Worm (Caenorhabditis elegans) whole organism, L4/young adult: ENCODE measurements around the gene sre-44.
A peak's percentile ranks its signal among the peaks of the same experiment; 100 is the strongest.

ENCODE experiments used
- W03F9.2 ChIP-seq: fragments of 150-350 bp; optimal IDR thresholded peaks from 2 replicates; lab custom pipeline; 2014; ENCODE audit warnings: missing biosample characterization, missing genetic modification characterization
- dao-5 ChIP-seq: sonication (generic microtip); optimal IDR thresholded peaks from 2 replicates; lab custom pipeline; 2016; ENCODE audit warnings: missing genotype, missing genetic modification characterization, moderate library complexity, missing compliant biosample characterization
- him-1 ChIP-seq: sonication (generic microtip); optimal IDR thresholded peaks from 2 replicates; lab custom pipeline; 2016; ENCODE audit warnings: missing genotype, missing genetic modification reagents, missing genetic modification characterization, missing compliant biosample characterization

The sre-44 gene

DNA sequence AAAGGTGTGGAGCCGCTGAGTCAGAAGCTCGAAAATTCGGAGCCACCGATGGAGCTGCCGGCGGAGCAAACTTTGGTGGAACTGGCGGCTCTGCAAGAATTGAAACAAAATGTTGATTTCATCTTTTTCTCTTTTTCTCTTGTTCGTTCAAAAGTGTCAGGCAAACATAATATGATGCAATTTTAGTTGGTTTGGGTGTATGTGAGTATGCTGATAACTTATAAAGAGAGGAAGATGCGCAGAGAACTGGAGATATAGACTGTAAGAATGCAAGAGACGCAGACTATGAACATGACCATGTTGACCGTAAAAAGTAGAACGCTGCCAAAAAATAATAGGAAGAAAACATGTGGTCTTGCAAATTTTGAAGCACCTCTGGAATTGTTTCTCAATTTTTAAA, 4.7 kb downstream of the sre-44 start:
- TF ChIP-seq him-1 (tag; lab: Kevin White, UChicago) (no peak), W03F9.2 (tag; lab: Kevin White, UChicago) (no peak), dao-5 (tag; lab: Kevin White, UChicago) (no peak)

DNA sequence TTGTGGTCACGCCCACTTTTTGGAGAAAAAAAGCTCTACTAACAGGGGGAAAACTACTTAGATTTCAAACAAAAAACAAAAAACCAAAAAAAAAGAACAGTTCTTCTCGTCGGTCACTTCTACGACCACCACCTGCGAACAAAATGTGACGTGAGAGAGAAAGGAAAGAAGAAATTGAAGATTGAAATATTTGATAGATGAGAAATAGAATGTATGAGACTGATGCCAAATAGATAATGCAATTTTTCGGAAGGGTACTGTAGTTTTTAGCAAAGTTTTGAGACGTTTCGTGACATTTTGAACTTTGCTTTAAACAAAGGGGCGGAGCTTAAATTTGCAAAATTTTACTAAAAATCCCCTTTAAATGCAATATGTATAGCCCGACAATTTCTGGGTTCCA, 5.6 kb downstream of the sre-44 start:
- TF ChIP-seq W03F9.2 (tag; lab: Kevin White, UChicago): no peak
- TF ChIP-seq dao-5 (tag; lab: Kevin White, UChicago): no peak
- no peak for TF ChIP-seq him-1 (tag; lab: Kevin White, UChicago)

DNA sequence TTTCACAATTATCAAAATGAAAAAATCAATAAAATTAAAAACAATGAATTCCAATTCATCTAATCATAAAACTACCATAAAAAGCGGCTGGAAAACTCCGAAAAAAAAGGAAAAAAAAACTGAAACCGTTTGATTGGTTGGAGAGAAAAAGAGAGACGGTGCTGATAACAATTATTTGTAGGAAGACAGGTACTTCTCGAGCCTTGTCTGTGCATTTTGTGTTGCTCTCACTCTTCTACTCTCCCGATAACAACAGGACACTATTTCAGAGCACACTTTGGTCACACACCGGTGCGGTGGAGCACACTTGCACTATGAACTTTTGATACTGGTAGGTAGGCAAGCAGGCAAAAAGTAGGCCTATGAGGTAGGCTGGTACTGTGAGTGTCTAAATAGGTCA, 7.1 kb downstream of the sre-44 start:
- no peak for TF ChIP-seq W03F9.2 (tag; lab: Kevin White, UChicago)
- TF ChIP-seq him-1 (tag; lab: Kevin White, UChicago): no peak
- no peak for TF ChIP-seq dao-5 (tag; lab: Kevin White, UChicago)

DNA sequence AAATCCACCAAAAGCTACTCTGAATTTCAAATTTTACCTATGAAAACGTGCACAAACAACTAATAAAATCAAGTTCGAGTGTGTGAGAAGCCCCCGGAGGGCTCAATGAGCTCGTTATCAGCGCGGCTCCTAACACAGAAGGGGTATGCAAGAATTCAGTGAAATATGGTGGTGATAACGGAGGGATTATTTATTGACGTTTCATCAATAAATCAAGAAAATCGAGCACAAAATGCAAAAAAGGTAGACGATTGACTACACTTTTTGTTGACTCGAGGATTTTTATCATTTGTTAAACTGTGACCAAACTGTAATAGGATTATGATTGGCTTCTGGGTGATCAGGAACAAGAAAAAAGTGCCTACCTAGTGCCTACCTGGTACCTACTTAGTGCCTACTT, 8.0 kb downstream of the sre-44 start, which contains the start of gene zip-3:
TSS of gene zip-3 (minus strand) at position 21 of the 400 bp plus-strand sequence.
- no peak for TF ChIP-seq W03F9.2 (tag; lab: Kevin White, UChicago)
- no peak for TF ChIP-seq him-1 (tag; lab: Kevin White, UChicago)
- no peak for TF ChIP-seq dao-5 (tag; lab: Kevin White, UChicago)

DNA sequence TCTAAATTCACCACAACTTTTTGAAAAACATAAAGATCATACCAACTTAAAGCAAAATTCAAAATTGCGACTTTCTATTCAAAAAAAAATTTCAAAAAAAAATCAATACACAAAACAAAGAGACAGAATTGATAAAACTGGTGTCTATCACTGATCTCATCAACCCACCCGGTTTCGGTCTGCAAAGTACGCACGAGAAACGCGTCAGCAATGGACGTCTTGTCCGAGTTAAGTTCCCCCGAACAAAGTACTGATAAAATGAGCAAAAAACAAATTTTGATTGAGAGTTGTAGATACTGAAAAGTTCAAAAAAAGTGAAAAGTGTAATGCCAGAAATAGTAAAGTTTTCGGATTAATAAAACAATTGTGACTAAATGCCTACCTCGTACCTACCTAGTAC, 9.0 kb downstream of the sre-44 start:
- TF ChIP-seq W03F9.2 (tag; lab: Kevin White, UChicago) (no peak), dao-5 (tag; lab: Kevin White, UChicago) (no peak), him-1 (tag; lab: Kevin White, UChicago) (no peak)

DNA sequence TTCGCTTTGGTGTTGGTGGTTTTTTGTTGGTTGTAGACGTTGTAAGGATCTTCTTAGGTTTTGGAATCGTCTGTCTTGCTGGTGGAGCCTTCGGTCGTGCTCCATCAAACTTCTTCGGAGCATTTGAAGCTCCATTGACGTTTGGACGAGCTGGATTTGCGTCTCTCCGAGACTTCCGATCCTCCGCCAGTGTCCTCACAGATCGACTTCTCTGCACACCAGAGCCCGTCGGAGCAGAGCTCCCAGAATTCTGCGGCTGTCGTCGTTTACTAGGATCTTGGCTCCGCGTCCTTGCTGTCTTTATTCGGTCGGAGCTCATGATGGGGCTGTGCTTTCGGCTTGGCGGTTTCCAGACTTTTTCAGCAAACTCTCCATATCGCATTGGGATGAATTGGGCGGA, 12.2 kb downstream of the sre-44 start:
- no peak for TF ChIP-seq dao-5 (tag; lab: Kevin White, UChicago)
- no peak for TF ChIP-seq him-1 (tag; lab: Kevin White, UChicago)
- TF ChIP-seq W03F9.2 (tag; lab: Kevin White, UChicago): no peak

DNA sequence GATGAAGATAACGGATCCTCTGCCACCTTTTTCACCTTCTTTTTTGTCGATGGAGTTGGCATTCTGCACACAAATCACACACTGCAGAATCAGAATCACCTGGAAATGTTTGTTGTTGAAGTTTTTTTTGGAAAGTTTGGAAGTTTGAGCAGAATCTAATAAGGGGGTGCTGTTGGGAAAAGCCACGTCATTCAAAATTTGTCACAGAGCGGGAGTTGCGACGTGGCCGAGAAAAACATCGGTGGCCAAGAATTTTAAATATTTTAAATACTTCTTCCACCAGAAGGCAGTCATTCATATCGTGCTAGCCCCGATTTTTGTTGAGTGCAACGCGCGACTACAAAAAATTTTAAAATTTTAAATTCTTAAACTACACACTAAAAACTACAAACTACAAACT, 12.9 kb downstream of the sre-44 start, which contains the start of gene rpi-1:
TSS of gene rpi-1 (minus strand) at position 101 of the 400 bp plus-strand sequence.
- TF ChIP-seq him-1 (tag; lab: Kevin White, UChicago) (no peak), W03F9.2 (tag; lab: Kevin White, UChicago) (no peak), dao-5 (tag; lab: Kevin White, UChicago) (no peak)

DNA sequence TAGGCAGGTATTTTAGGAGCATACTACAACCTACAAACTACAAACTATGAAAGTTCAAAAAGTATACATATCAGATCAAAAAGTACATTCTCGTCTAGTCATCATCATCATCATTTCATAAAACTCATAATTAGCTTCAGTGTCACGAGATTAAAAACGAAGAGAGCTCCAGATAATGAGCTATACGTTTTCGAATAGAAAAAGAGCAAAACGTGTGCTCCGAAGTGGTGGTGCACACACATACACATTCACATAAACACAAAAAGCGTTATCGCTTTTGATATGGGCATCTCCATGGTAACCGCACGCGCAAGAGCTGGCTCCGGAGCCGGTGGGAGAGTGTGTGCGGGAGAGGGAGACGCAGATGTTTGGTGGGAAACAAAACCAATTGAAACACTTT, 14.9 kb downstream of the sre-44 start:
- TF ChIP-seq him-1 (tag; lab: Kevin White, UChicago) (no peak), W03F9.2 (tag; lab: Kevin White, UChicago) (no peak), dao-5 (tag; lab: Kevin White, UChicago) (no peak)

DNA sequence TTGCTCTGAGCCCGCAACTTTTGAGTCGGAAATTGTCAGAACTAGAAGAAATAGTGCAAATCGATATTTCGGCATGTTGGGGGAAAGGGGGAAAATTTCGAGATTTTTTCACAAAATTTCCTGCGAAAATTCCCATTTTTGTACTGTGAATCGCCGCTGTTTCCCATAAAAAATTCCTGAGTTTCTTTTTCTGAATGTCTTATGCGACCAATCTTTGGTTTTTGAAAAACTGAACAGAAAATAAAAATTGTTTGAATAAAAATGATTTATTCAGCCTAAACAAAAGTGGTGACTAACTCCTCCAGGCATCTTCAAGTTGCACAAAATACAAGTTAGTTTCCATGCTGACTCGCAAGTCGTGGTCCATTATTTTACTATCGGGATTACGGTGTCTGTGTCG, 16.9 kb downstream of the sre-44 start, which contains the start of gene W07G1.7:
TSS of gene W07G1.7 (minus strand) at position 101 of the 400 bp plus-strand sequence.
- TF ChIP-seq W03F9.2 (tag; lab: Kevin White, UChicago): no peak
- TF ChIP-seq him-1 (tag; lab: Kevin White, UChicago): no peak
- no peak for TF ChIP-seq dao-5 (tag; lab: Kevin White, UChicago)

DNA sequence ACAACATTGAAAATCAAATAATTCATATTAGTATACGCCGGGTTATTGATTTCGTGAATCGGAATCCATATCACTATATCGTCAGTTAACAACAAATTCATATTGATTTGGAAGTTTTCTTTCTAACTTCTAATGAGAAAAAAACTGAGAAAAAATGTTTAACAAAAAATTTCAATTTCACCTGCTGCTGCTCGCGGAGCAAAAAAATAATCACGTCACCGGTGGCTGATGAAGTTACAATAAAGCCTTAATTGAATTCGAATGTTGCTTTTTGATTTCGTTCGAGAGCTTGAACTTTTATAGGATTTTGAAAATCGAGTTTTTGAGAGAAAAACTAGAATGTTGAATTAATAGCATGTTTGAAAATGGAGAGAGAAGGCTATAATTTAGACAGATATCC, 19.6 kb downstream of the sre-44 start, which contains the start of gene sre-43:
TSS of gene sre-43 (minus strand) at position 101 of the 400 bp plus-strand sequence.
- TF ChIP-seq W03F9.2 (tag; lab: Kevin White, UChicago) (no peak), dao-5 (tag; lab: Kevin White, UChicago) (no peak), him-1 (tag; lab: Kevin White, UChicago) (no peak)

DNA sequence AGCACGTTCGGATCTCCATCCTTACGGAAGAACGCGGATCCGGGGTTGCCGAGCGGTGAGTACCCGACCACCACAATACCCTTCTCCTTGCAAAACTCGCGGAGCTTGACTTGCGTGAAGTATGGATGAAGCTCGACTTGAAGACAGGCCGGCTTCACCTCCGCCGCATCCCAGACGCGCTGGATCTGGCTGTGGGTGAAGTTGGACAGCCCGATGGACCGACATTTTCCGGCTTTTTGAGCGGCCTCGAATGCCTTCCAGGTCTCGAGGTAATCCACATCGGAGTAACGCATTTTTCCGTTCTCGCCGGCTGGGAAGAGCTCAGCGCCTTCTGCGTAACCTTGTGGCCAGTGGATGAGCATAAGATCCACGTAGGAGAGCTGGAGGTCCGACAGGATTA, 22.8 kb downstream of the sre-44 start:
- TF ChIP-seq dao-5 (tag; lab: Kevin White, UChicago): no peak
- TF ChIP-seq him-1 (tag; lab: Kevin White, UChicago): no peak
- no peak for TF ChIP-seq W03F9.2 (tag; lab: Kevin White, UChicago)

DNA sequence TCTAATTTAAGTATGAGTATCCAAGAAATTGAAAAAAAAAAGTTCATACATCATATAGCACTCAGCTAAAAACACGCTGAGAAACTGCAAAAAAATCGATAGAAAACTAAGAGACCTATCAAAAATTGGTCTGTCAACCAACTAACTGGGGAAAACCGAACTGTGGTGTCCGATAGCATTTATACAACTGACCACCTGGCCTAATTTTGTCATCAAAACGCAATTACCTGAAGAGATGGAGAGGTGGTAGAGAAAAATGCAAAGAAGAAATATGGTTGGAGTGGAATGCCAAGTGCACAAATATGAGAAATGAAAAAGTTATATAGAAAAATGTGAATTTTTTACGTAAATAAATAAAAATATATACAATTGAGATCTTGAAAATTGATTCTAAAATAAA, 24.1 kb downstream of the sre-44 start, which contains the start of gene Y39G8B.1:
TSS of gene Y39G8B.1 (minus strand) at position 299 of the 400 bp plus-strand sequence.
- TF ChIP-seq him-1 (tag; lab: Kevin White, UChicago) (no peak), W03F9.2 (tag; lab: Kevin White, UChicago) (peak; percentile 27), dao-5 (tag; lab: Kevin White, UChicago) (no peak)

DNA sequence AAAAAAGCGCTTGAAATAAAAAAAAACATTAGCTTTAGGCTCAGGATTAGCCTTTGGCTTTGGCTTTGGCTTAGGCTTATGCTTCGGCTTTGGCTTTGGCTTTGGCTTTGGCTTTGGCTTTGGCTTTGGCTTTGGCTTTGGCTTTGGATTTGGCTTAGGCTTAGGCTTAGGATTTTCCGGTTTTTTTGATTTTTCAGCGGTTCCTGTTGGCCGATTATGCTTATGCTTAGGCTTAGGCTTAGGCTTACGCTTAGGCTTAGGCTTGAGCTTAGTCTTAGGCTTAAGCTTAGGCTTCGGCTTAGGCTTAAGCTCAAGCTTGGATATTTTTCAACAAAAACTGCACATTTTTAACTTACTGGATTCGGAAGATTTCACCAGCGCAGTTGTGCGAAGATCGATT, 24.7 kb downstream of the sre-44 start:
- no peak for TF ChIP-seq him-1 (tag; lab: Kevin White, UChicago)
- no peak for TF ChIP-seq dao-5 (tag; lab: Kevin White, UChicago)

DNA sequence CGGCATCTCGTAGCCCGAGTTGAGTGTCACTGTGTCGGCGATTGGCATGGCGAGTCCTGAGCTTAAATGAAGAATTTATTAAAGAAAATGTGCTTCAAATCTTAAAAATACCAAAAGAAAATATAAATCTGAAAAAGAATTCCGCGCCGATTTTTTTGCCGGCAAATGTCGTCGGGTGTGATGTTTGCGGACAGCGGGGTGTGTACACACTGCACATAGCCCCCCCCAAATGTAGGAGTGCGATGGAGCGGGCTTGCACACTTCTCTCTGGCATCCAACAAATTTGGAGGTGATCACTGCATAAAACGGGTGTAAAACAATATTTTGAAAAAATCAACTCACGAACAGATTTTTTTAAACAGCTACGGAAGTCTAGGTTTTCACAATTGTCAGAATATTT, 26.8 kb downstream of the sre-44 start, which contains the start of gene Y39G8B.2:
TSS of gene Y39G8B.2 (minus strand) at position 61 of the 400 bp plus-strand sequence.
- TF ChIP-seq him-1 (tag; lab: Kevin White, UChicago): no peak
- TF ChIP-seq dao-5 (tag; lab: Kevin White, UChicago): no peak
- no peak for TF ChIP-seq W03F9.2 (tag; lab: Kevin White, UChicago)
